Worm (Caenorhabditis elegans): ENCODE measurements around the gene cid-1.
"Not testable (repeated sequence)": the region's sequence is repeated elsewhere in the genome, so short reads cannot be mapped to it uniquely, and the experiment has no call there.

The cid-1 gene

DNA sequence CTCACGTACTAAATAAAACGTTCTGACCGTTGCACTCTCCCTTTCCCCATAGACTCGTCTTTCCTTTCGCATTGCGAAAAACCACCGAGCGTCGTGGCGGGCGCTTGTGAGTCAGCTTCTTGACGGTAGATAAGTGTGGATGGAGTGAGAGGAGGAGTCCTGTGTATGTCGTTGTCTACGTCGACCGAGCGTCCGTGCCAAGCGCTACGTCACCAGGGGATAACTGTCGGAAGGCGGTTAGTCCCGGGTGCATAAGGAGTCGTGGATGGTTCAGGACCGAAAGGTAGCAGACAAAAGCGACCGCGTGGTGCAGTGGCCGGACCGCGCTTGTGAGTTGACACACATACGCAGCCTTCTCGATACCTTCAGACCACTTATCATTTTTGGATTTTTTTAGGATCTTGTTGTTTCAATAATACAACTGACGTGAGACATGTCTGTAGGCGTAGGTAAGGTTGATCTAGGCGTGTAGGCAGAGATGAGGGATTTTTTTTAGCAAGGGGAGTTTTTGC lies 37.5 kb downstream of the cid-1 start:
- TF ChIP-seq fos-1 (tag; optimal IDR thresholded peaks at IDR 0.05) (peak; percentile 63), lin-13 (GFP tag; optimal IDR thresholded peaks at IDR 0.05) (peak; percentile 25), nhr-21 (tag; optimal IDR thresholded peaks at IDR 0.05) (peak; percentile 65), nhr-129 (tag; optimal IDR thresholded peaks at IDR 0.05) (peak; percentile 37), gmeb-1 (tag; optimal IDR thresholded peaks at IDR 0.05) (peak; percentile 21), crh-2 (tag; optimal IDR thresholded peaks at IDR 0.05) (peak; percentile 18), unc-55 (GFP tag; optimal IDR thresholded peaks at IDR 0.05) (peak; percentile 10), egl-27 (tag; optimal IDR thresholded peaks at IDR 0.05) (peak; percentile 7), lsy-2 (tag; optimal IDR thresholded peaks at IDR 0.05) (peak in 1 of 2 experiments; percentile 58), F13H6.1 (tag; optimal IDR thresholded peaks at IDR 0.05) (peak; percentile 58), sma-9 (GFP tag; optimal IDR thresholded peaks at IDR 0.05) (peak; percentile 52)
- TF ChIP-seq sma-9 (tag; optimal IDR thresholded peaks at IDR 0.05) = not testable (repeated sequence)

ce11 chrIII:5214162-5214561 lies 40.4 kb downstream of the cid-1 start:
- TF ChIP-seq skn-1 (tag; optimal IDR thresholded peaks at IDR 0.05) (no peak), gmeb-1 (tag; optimal IDR thresholded peaks at IDR 0.05) (no peak), ceh-16 (tag; optimal IDR thresholded peaks at IDR 0.05) (no peak), R02D3.7 (tag; optimal IDR thresholded peaks at IDR 0.05) (no peak), alr-1 (tag; optimal IDR thresholded peaks at IDR 0.05) (no peak), nhr-23 (tag; optimal IDR thresholded peaks at IDR 0.05) (no peak), snpc-4 (tag; optimal IDR thresholded peaks at IDR 0.05) (no peak), blmp-1 (tag; optimal IDR thresholded peaks at IDR 0.05; ENCODE audit: insufficient read depth) (no peak), nhr-21 (tag; optimal IDR thresholded peaks at IDR 0.05) (no peak), unc-55 (GFP tag; optimal IDR thresholded peaks at IDR 0.05) (no peak), nhr-237 (tag; optimal IDR thresholded peaks at IDR 0.05) (no peak), sma-9 (GFP tag; optimal IDR thresholded peaks at IDR 0.05) (no peak), sma-9 (tag; optimal IDR thresholded peaks at IDR 0.05) (no peak), nhr-6 (tag; optimal IDR thresholded peaks at IDR 0.05) (no peak), F13H6.1 (tag; optimal IDR thresholded peaks at IDR 0.05) (no peak), ztf-4 (tag; optimal IDR thresholded peaks at IDR 0.05) (no peak), aly-2 (tag; optimal IDR thresholded peaks at IDR 0.05) (no peak), nhr-11 (tag; optimal IDR thresholded peaks at IDR 0.05) (no peak), egl-27 (tag; optimal IDR thresholded peaks at IDR 0.05) (no peak), nhr-12 (tag; optimal IDR thresholded peaks at IDR 0.05) (no peak), unc-62 (GFP tag; optimal IDR thresholded peaks at IDR 0.05) (no peak)

ce11 chrIII:5215375-5215774 lies 41.7 kb downstream of the cid-1 start, which contains the start of gene ZC155.4:
TSS of gene ZC155.4 (minus strand) at chrIII:5215475.
- TF ChIP-seq elt-3 (tag; optimal IDR thresholded peaks at IDR 0.05) = no peak
- TF ChIP-seq aly-2 (tag; optimal IDR thresholded peaks at IDR 0.05) = no peak
- TF ChIP-seq R02D3.7 (tag; optimal IDR thresholded peaks at IDR 0.05) = no peak
- TF ChIP-seq ama-1 (optimal IDR thresholded peaks at IDR 0.05) = no peak
- TF ChIP-seq F13H6.1 (tag; optimal IDR thresholded peaks at IDR 0.05) = no peak
- no peak for TF ChIP-seq nhr-129 (tag; optimal IDR thresholded peaks at IDR 0.05)
- no peak for TF ChIP-seq nhr-11 (tag; optimal IDR thresholded peaks at IDR 0.05)
- no peak for TF ChIP-seq nhr-23 (tag; optimal IDR thresholded peaks at IDR 0.05)

DNA sequence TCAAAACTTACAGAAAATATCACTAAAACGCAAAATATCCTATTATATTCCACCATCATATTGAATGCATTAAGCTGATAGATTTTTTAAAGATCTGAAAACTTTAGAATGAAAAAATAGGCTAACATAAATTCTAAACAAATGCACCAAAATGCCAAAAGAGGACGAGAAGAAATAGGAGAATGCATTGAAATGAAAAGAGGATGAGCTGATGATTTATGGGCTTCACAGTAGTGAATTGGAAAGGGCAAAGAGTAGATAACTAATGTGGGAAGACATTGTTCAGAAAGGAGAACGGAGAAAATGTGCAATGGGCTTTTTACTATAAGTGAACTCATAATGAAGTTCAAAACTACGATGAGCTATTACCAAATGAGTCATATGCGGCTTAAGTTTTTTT lies 43.8 kb downstream of the cid-1 start, which contains the start of gene cutl-19:
Gene cutl-19 (minus strand): TSS at position 101 of the 400 bp plus-strand sequence.
- TF ChIP-seq egl-27 (tag; optimal IDR thresholded peaks at IDR 0.05) (no peak), mdl-1 (tag; optimal IDR thresholded peaks at IDR 0.05) (no peak), nhr-12 (tag; optimal IDR thresholded peaks at IDR 0.05) (no peak), lin-13 (GFP tag; optimal IDR thresholded peaks at IDR 0.05) (no peak), nhr-237 (tag; optimal IDR thresholded peaks at IDR 0.05) (no peak), sma-9 (GFP tag; optimal IDR thresholded peaks at IDR 0.05) (no peak), sma-9 (tag; optimal IDR thresholded peaks at IDR 0.05) (no peak), unc-62 (GFP tag; optimal IDR thresholded peaks at IDR 0.05) (no peak), ztf-4 (tag; optimal IDR thresholded peaks at IDR 0.05) (no peak), unc-55 (GFP tag; optimal IDR thresholded peaks at IDR 0.05) (no peak), skn-1 (tag; optimal IDR thresholded peaks at IDR 0.05) (no peak), alr-1 (tag; optimal IDR thresholded peaks at IDR 0.05) (no peak), lsy-2 (tag; optimal IDR thresholded peaks at IDR 0.05) (no peak), nhr-129 (tag; optimal IDR thresholded peaks at IDR 0.05) (no peak), lin-39 (tag; optimal IDR thresholded peaks at IDR 0.05) (no peak), ceh-16 (tag; optimal IDR thresholded peaks at IDR 0.05) (no peak)

DNA sequence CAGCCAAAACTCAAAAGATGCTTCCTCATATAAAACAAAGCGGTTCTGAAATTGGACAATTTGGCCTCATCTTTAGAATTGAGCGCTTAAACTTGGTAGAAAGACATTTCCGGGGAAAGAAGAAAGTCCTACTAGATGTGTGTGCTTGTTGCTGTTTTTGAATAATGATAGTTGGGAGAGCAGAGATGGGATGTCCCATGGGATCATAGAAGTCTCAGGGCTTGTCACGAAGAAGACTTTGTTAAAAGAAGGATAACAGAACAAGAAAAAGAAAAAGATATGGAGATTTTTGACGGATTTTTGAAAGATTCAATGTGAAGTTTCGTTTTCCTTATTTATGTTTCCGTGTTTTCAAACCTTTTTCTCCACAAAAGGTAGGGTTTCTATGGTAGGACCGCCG lies 45.0 kb downstream of the cid-1 start, which contains the start of gene ZC155.2:
Gene ZC155.2 (plus strand): TSS at position 301 of the 400 bp plus-strand sequence.
- TF ChIP-seq egl-27 (tag; optimal IDR thresholded peaks at IDR 0.05) (no peak), Y55F3AM.14 (GFP tag; optimal IDR thresholded peaks at IDR 0.05) (no peak), mbf-1 (tag; optimal IDR thresholded peaks at IDR 0.05) (no peak), zag-1 (tag; optimal IDR thresholded peaks at IDR 0.05) (no peak), mab-5 (tag; optimal IDR thresholded peaks at IDR 0.05) (peak; percentile 23), mdl-1 (tag; optimal IDR thresholded peaks at IDR 0.05) (no peak), snpc-4 (tag; optimal IDR thresholded peaks at IDR 0.05) (no peak), elt-3 (tag; optimal IDR thresholded peaks at IDR 0.05) (no peak)

Data from whole organism, L2 larva.